Fruit fly (Drosophila melanogaster) whole organism, prepupa: ENCODE measurements around the gene CG5151.
A peak's percentile ranks its signal among the peaks of the same experiment; 100 is the strongest.

Experiments
- CG10669 ChIP-seq: fragments of 200-800 bp; sonication (Bioruptor generic); optimal IDR thresholded peaks from 3 replicates; lab custom pipeline; 2018; ENCODE audit warnings: missing biosample characterization, mild to moderate bottlenecking, missing genetic modification characterization, moderate library complexity
- CG11762 ChIP-seq: fragments of 200-800 bp; sonication (Bioruptor generic); optimal IDR thresholded peaks from 3 replicates; lab custom pipeline; 2016; ENCODE audit warnings: missing biosample characterization, missing genetic modification characterization; ENCODE audit not compliant: insufficient read depth
- CG11902 ChIP-seq: fragments of 200-800 bp; sonication (Bioruptor generic); optimal IDR thresholded peaks from 3 replicates; lab custom pipeline; 2016; ENCODE audit warnings: missing biosample characterization, missing genetic modification characterization
- CG15336 ChIP-seq: fragments of 200-800 bp; sonication (Bioruptor generic); IDR thresholded peaks from 2 replicates; pipeline ENCODE4 v1.3.6; 2022; ENCODE audit warnings: missing biosample characterization, missing genetic modification characterization
- CG1621 ChIP-seq: fragments of 200-800 bp; sonication (Bioruptor generic); optimal IDR thresholded peaks from 3 replicates; lab custom pipeline; 2018; ENCODE audit warnings: missing biosample characterization, mild to moderate bottlenecking, missing genetic modification characterization
- CG16779 ChIP-seq: fragments of 200-800 bp; sonication (Bioruptor generic); optimal IDR thresholded peaks from 3 replicates; lab custom pipeline; 2017; ENCODE audit warnings: missing biosample characterization, mild to moderate bottlenecking, missing genetic modification characterization
- CG3032 ChIP-seq: fragments of 200-800 bp; optimal IDR thresholded peaks from 2 replicates; lab custom pipeline; 2019; ENCODE audit warnings: missing biosample characterization, mild to moderate bottlenecking, missing genetic modification characterization, moderate library complexity
- CG32006 ChIP-seq: fragments of 200-800 bp; sonication (Bioruptor generic); optimal IDR thresholded peaks from 3 replicates; lab custom pipeline; 2017; ENCODE audit warnings: missing biosample characterization, mild to moderate bottlenecking, missing genetic modification characterization
- CG3919 ChIP-seq: fragments of 200-800 bp; sonication (Bioruptor generic); optimal IDR thresholded peaks from 3 replicates; lab custom pipeline; 2016; ENCODE audit warnings: missing biosample characterization, missing genetic modification characterization
- CG6276 ChIP-seq: fragments of 200-800 bp; sonication (Bioruptor generic); optimal IDR thresholded peaks from 2 replicates; lab custom pipeline; 2017; ENCODE audit warnings: missing biosample characterization, mild to moderate bottlenecking, missing genetic modification characterization
- CG6792 ChIP-seq: fragments of 200-800 bp; sonication (Bioruptor generic); optimal IDR thresholded peaks from 3 replicates; lab custom pipeline; 2016; ENCODE audit warnings: missing biosample characterization, missing genetic modification characterization
- CG6808 ChIP-seq: fragments of 200-800 bp; sonication (Bioruptor generic); optimal IDR thresholded peaks from 3 replicates; lab custom pipeline; 2017; ENCODE audit warnings: missing biosample characterization, missing genetic modification characterization, mild to moderate bottlenecking, moderate library complexity, missing genetic modification reagents
- CG6854 ChIP-seq: fragments of 200-800 bp; sonication (Bioruptor generic); optimal IDR thresholded peaks from 2 replicates; lab custom pipeline; 2017; ENCODE audit warnings: missing biosample characterization, mild to moderate bottlenecking, missing genetic modification characterization
- CG7368 ChIP-seq: fragments of 200-800 bp; sonication (Bioruptor generic); optimal IDR thresholded peaks from 3 replicates; lab custom pipeline; 2016; ENCODE audit warnings: missing biosample characterization, missing genetic modification characterization
- CG8119 ChIP-seq: fragments of 200-800 bp; sonication (Bioruptor generic); IDR thresholded peaks from 3 replicates; pipeline ENCODE4 v1.3.6; 2022; ENCODE audit warnings: missing biosample characterization, missing genetic modification characterization
- CG8319 ChIP-seq: fragments of 200-800 bp; sonication (Bioruptor generic); optimal IDR thresholded peaks from 3 replicates; lab custom pipeline; 2016; ENCODE audit warnings: missing biosample characterization, missing genetic modification characterization
- CG8632 ChIP-seq: fragments of 200-800 bp; sonication (Bioruptor generic); optimal IDR thresholded peaks from 3 replicates; lab custom pipeline; 2016; ENCODE audit warnings: missing biosample characterization, missing genetic modification characterization
- CG9139 ChIP-seq: fragments of 200-800 bp; sonication (Bioruptor generic); optimal IDR thresholded peaks from 3 replicates; lab custom pipeline; 2017; ENCODE audit warnings: missing biosample characterization, mild to moderate bottlenecking, missing genetic modification characterization
- Eip75B ChIP-seq: fragments of 200-800 bp; sonication (Bioruptor generic); optimal IDR thresholded peaks from 3 replicates; lab custom pipeline; 2016; ENCODE audit warnings: missing biosample characterization, missing genetic modification characterization
- Eip78C ChIP-seq: fragments of 200-800 bp; sonication (Bioruptor generic); peaks from one replicate; lab custom pipeline; 2016; ENCODE audit warnings: missing biosample characterization, missing genetic modification characterization
- Eip93F ChIP-seq: fragments of 200-800 bp; sonication (Bioruptor generic); optimal IDR thresholded peaks from 2 replicates; lab custom pipeline; 2016; ENCODE audit warnings: missing biosample characterization, mild to moderate bottlenecking, missing genetic modification characterization
- Ets21C ChIP-seq: fragments of 200-800 bp; sonication (Bioruptor generic); optimal IDR thresholded peaks from 3 replicates; lab custom pipeline; 2016; ENCODE audit warnings: missing biosample characterization, missing genetic modification characterization
- Ets96B ChIP-seq: fragments of 200-800 bp; optimal IDR thresholded peaks from 2 replicates; lab custom pipeline; 2019; ENCODE audit warnings: missing biosample characterization, mild to moderate bottlenecking, missing genetic modification characterization, moderate library complexity
- Gug ChIP-seq: fragments of 200-800 bp; sonication (Bioruptor generic); IDR thresholded peaks from 2 replicates; pipeline ENCODE4 v1.3.6; 2022; ENCODE audit warnings: missing biosample characterization, missing genetic modification characterization
- Hr38 ChIP-seq: sonication (Bioruptor generic); optimal IDR thresholded peaks from 2 replicates; lab custom pipeline; 2016; ENCODE audit warnings: missing biosample characterization, missing genetic modification characterization
- Hr39 ChIP-seq: fragments of 200-800 bp; sonication (Bioruptor generic); optimal IDR thresholded peaks from 2 replicates; lab custom pipeline; 2016; ENCODE audit warnings: missing biosample characterization, missing genetic modification characterization
- Lpt ChIP-seq: fragments of 200-800 bp; sonication (Bioruptor generic); optimal IDR thresholded peaks from 3 replicates; lab custom pipeline; 2016; ENCODE audit warnings: missing biosample characterization, missing genetic modification characterization
- Met ChIP-seq: fragments of 200-800 bp; sonication (Bioruptor generic); optimal IDR thresholded peaks from 3 replicates; lab custom pipeline; 2016; ENCODE audit warnings: missing biosample characterization, missing genetic modification characterization
- OdsH ChIP-seq: fragments of 200-800 bp; sonication (Bioruptor generic); optimal IDR thresholded peaks from 3 replicates; lab custom pipeline; 2016; ENCODE audit warnings: missing biosample characterization, missing genetic modification characterization
- Sox102F ChIP-seq: fragments of 200-800 bp; sonication (Bioruptor generic); optimal IDR thresholded peaks from 2 replicates; lab custom pipeline; 2016; ENCODE audit warnings: missing biosample characterization, mild to moderate bottlenecking, missing genetic modification characterization
- Sox14 ChIP-seq: fragments of 200-800 bp; sonication (Bioruptor generic); optimal IDR thresholded peaks from 3 replicates; lab custom pipeline; 2016; ENCODE audit warnings: missing biosample characterization, missing genetic modification characterization
- Sox15 ChIP-seq: fragments of 200-800 bp; sonication (Bioruptor generic); optimal IDR thresholded peaks from 3 replicates; lab custom pipeline; 2016; ENCODE audit warnings: missing biosample characterization, missing genetic modification characterization
- acj6 ChIP-seq: fragments of 200-800 bp; sonication (Bioruptor generic); optimal IDR thresholded peaks from 3 replicates; lab custom pipeline; 2016; ENCODE audit warnings: missing biosample characterization, missing genetic modification characterization
- cyc ChIP-seq: fragments of 200-800 bp; sonication (Bioruptor generic); optimal IDR thresholded peaks from 3 replicates; lab custom pipeline; 2016; ENCODE audit warnings: missing biosample characterization, missing genetic modification characterization
- dac ChIP-seq: fragments of 200-800 bp; sonication (Bioruptor generic); optimal IDR thresholded peaks from 2 replicates; lab custom pipeline; 2017; ENCODE audit warnings: missing biosample characterization, mild to moderate bottlenecking, missing genetic modification characterization
- esn ChIP-seq: fragments of 200-800 bp; sonication (Bioruptor generic); optimal IDR thresholded peaks from 2 replicates; lab custom pipeline; 2016; ENCODE audit warnings: missing biosample characterization, mild to moderate bottlenecking, missing genetic modification characterization, moderate library complexity
- fd59A ChIP-seq: fragments of 200-800 bp; sonication (Bioruptor generic); optimal IDR thresholded peaks from 2 replicates; lab custom pipeline; 2017; ENCODE audit warnings: missing biosample characterization, mild to moderate bottlenecking, missing genetic modification characterization, missing genetic modification reagents
- fd85E ChIP-seq: fragments of 200-800 bp; sonication (Bioruptor generic); optimal IDR thresholded peaks from 3 replicates; lab custom pipeline; 2016; ENCODE audit warnings: missing biosample characterization, missing genetic modification characterization
- fkh ChIP-seq: fragments of 200-800 bp; sonication (Bioruptor generic); optimal IDR thresholded peaks from 3 replicates; lab custom pipeline; 2017; ENCODE audit warnings: missing biosample characterization, mild to moderate bottlenecking, missing genetic modification characterization, moderate library complexity
- lz ChIP-seq: fragments of 200-800 bp; sonication (Bioruptor generic); optimal IDR thresholded peaks from 3 replicates; lab custom pipeline; 2016; ENCODE audit warnings: missing biosample characterization, missing genetic modification characterization
- net ChIP-seq: fragments of 200-800 bp; sonication (Bioruptor generic); optimal IDR thresholded peaks from 3 replicates; lab custom pipeline; 2016; ENCODE audit warnings: missing biosample characterization, missing genetic modification characterization
- pdm3 ChIP-seq: fragments of 200-800 bp; sonication (Bioruptor generic); optimal IDR thresholded peaks from 3 replicates; lab custom pipeline; 2016; ENCODE audit warnings: missing biosample characterization, missing genetic modification characterization
- spab ChIP-seq: fragments of 200-800 bp; sonication (Bioruptor generic); optimal IDR thresholded peaks from 2 replicates; lab custom pipeline; 2017; ENCODE audit warnings: missing biosample characterization, mild to moderate bottlenecking, missing genetic modification characterization, missing genetic modification reagents
- ss ChIP-seq, 2 experiments: fragments of 200-800 bp; sonication (Bioruptor generic); optimal IDR thresholded peaks; 2 replicates in 1 of 2; 3 replicates in 1 of 2; lab custom pipeline; 2017 to 2018; ENCODE audit warnings: mild to moderate bottlenecking in 2 of 2, missing biosample characterization in 2 of 2, missing genetic modification characterization in 2 of 2, moderate library complexity in 1 of 2
- svp ChIP-seq: fragments of 200-800 bp; sonication (Bioruptor generic); peaks from one replicate; lab custom pipeline; 2016; ENCODE audit warnings: missing biosample characterization, missing genetic modification characterization
- topi ChIP-seq: fragments of 200-800 bp; sonication (Bioruptor generic); optimal IDR thresholded peaks from 3 replicates; lab custom pipeline; 2016; ENCODE audit warnings: missing biosample characterization, missing genetic modification characterization
- vri ChIP-seq: fragments of 200-800 bp; sonication (Bioruptor generic); optimal IDR thresholded peaks from 3 replicates; lab custom pipeline; 2016; ENCODE audit warnings: missing biosample characterization, mild to moderate bottlenecking, missing genetic modification characterization

Gene CG5151

DNA sequence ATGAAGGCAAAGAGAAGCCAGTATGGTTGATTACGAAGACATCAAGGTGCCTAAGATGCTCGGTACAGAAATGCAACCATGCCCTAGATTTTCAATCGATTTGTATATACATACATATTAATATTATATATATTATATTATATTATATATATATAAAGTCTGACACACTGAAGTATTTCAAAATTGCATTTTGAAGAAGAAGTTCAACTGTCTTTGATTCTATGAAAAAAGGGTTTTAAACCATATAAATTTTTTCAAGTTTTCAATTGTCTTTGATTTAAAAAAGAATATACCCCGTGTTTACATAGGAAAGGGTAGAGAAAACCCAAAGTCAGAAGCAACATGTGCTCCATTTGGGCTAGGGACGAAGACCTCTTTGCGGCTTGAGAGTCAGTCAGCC, 10.3 kb upstream of the CG5151 start (continued):
- TF ChIP-seq CG3919 (GFP tag; lab: Kevin White, UChicago) (peak; percentile 27), fd85E (GFP tag; lab: Kevin White, UChicago) (no peak), CG6792 (GFP tag; lab: Kevin White, UChicago) (peak; percentile 33), CG16779 (tag; lab: Kevin White, UChicago) (no peak), CG32006 (peak; percentile 8), net (GFP tag; lab: Kevin White, UChicago) (no peak), Hr38 (no peak), CG8319 (peak; percentile 19), Eip78C (GFP tag; lab: Kevin White, UChicago) (peak; percentile 84), CG6276 (GFP tag; lab: Kevin White, UChicago) (no peak), CG6808 (peak; percentile 71), CG11762 (GFP tag; lab: Kevin White, UChicago) (no peak), fd59A (no peak), Eip93F (GFP tag; lab: Kevin White, UChicago) (no peak), Hr39 (GFP tag; lab: Kevin White, UChicago) (peak; percentile 14), Eip75B (GFP tag; lab: Kevin White, UChicago) (no peak), Gug (GFP tag; lab: Robert Waterston, UW) (no peak), CG10669 (GFP tag; lab: Kevin White, UChicago) (peak; percentile 68), lz (GFP tag; lab: Kevin White, UChicago) (no peak), esn (GFP tag; lab: Kevin White, UChicago) (peak; percentile 40), svp (GFP tag; lab: Kevin White, UChicago) (peak; percentile 18)

DNA sequence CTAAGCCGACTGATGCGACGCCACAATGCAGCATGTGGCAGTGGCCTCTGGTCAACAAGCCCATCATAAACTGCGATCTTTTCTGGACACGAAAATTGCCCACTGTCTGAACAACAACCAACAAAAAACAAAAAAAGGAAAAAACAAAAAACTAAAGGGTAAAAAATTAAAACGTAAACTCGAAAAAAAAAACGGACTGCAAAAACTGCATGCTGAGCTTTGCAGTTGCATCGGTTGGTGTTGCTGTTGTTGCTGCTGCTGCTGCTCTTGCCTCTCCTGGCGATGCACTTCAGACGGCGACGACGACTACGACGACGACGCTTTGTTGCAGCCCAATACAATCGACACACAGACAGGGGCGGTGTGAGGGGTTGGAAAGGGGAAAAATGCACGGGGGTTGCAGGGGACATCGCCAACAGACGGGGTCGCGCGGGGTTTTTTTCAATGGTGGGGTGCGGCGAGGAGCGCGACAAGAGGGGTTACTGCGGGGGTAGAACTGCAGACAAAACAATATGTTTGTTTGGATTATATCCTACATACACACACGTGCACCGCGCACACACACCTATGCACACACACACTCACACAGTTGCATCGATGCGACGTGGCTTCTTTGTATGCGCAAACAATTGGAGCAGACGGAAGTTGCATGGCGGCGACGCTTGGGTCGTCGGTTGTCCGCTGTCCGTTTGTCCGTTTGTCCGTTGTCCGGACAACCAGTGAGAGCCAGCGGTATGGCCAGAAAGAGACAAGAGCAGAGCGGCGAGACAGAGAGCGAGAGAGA, 9.5 kb upstream of the CG5151 start:
- TF ChIP-seq CG8632 (no peak), Eip75B (GFP tag; lab: Kevin White, UChicago) (no peak), CG1621 (tag; lab: Kevin White, UChicago) (peak; percentile 50), lz (GFP tag; lab: Kevin White, UChicago) (no peak), Met (GFP tag; lab: Kevin White, UChicago) (no peak), Sox102F (GFP tag; lab: Kevin White, UChicago) (no peak), CG9139 (GFP tag; lab: Kevin White, UChicago) (peak; percentile 60), CG15336 (GFP tag; lab: Robert Waterston, UW) (no peak), Gug (GFP tag; lab: Robert Waterston, UW) (no peak), Ets21C (GFP tag; lab: Kevin White, UChicago) (no peak), Hr39 (GFP tag; lab: Kevin White, UChicago) (no peak), Sox15 (no peak), pdm3 (no peak), CG10669 (GFP tag; lab: Kevin White, UChicago) (peak; percentile 40), Lpt (GFP tag; lab: Kevin White, UChicago) (peak; percentile 37), spab (GFP tag; lab: Kevin White, UChicago) (peak; percentile 45), Eip78C (GFP tag; lab: Kevin White, UChicago) (peak; percentile 79), CG16779 (tag; lab: Kevin White, UChicago) (peak; percentile 33), CG6276 (GFP tag; lab: Kevin White, UChicago) (no peak), cyc (no peak), topi (GFP tag; lab: Kevin White, UChicago) (no peak), Ets96B (tag; lab: Kevin White, UChicago) (peak; percentile 28), CG8119 (GFP tag; lab: Robert Waterston, UW) (no peak), acj6 (GFP tag; lab: Kevin White, UChicago) (no peak), CG11902 (GFP tag; lab: Kevin White, UChicago) (no peak), dac (GFP tag; lab: Kevin White, UChicago) (no peak), CG6808 (peak; percentile 74), CG11762 (GFP tag; lab: Kevin White, UChicago) (peak; percentile 2), CG32006 (no peak), ss (GFP tag; optimal IDR thresholded peaks at IDR 0.05; lab: Kevin White, UChicago) (peak; percentile 77 to 83), net (GFP tag; lab: Kevin White, UChicago) (peak; percentile 6), CG6854 (peak; percentile 4), OdsH (no peak), fkh (GFP tag; lab: Kevin White, UChicago) (no peak), esn (GFP tag; lab: Kevin White, UChicago) (no peak), CG3919 (GFP tag; lab: Kevin White, UChicago) (peak; percentile 40), vri (no peak), svp (GFP tag; lab: Kevin White, UChicago) (no peak), CG7368 (no peak), Sox14 (GFP tag; lab: Kevin White, UChicago) (no peak), CG3032 (peak; percentile 6)
